Fruit fly (Drosophila melanogaster): Measurements from ENCODE around the gene CG11584.
A peak's percentile ranks its signal among the peaks of the same experiment; 100 is the strongest.

The CG11584 gene

dm6 chrX:14208426-14209208 is 27.8 kb downstream of the CG11584 start (continued):
- TF ChIP-seq CG11696 (GFP tag; IDR thresholded peaks at IDR 0.05) (peak; percentile 94), Myb (GFP tag; optimal IDR thresholded peaks at IDR 0.05) (peak; percentile 1), CG1832 (GFP tag; optimal IDR thresholded peaks at IDR 0.05) (no peak), sqz (GFP tag; optimal IDR thresholded peaks at IDR 0.05) (peak; percentile 57), zf30C (GFP tag; optimal IDR thresholded peaks at IDR 0.05) (no peak), CG11398 (GFP tag; optimal IDR thresholded peaks at IDR 0.05) (peak; percentile 9), CG34422 (GFP tag; IDR thresholded peaks at IDR 0.05) (0 out of 3 replicates have a peak, but pooled peaks have one; percentile 44), NC2α (GFP tag; optimal IDR thresholded peaks at IDR 0.05) (no peak), chm (GFP tag; IDR thresholded peaks at IDR 0.05) (peak; percentile 73), CG8388 (GFP tag; optimal IDR thresholded peaks at IDR 0.05) (peak; percentile 77), CG8924 (tag; optimal IDR thresholded peaks at IDR 0.05) (peak; percentile 46), CG12942 (GFP tag; optimal IDR thresholded peaks at IDR 0.05) (no peak), amos (GFP tag; IDR thresholded peaks at IDR 0.05; ENCODE audit: partially characterized antibody) (no peak), CG2129 (GFP tag; IDR thresholded peaks at IDR 0.05; ENCODE audit: partially characterized antibody) (no peak), zfh2 (GFP tag; optimal IDR thresholded peaks at IDR 0.05) (no peak), bigmax (GFP tag; optimal IDR thresholded peaks at IDR 0.05) (no peak), ftz-f1 (GFP tag; optimal IDR thresholded peaks at IDR 0.05) (no peak), CG15479 (GFP tag; optimal IDR thresholded peaks at IDR 0.05) (peak; percentile 19), ranshi (GFP tag; IDR thresholded peaks at IDR 0.05) (peak; percentile 54), CG14050 (GFP tag; IDR thresholded peaks at IDR 0.05) (peak; percentile 61), chif (GFP tag; optimal IDR thresholded peaks at IDR 0.05) (peak; percentile 7 to 54), ac (GFP tag; optimal IDR thresholded peaks at IDR 0.05) (peak; percentile 22), knrl (GFP tag; IDR thresholded peaks at IDR 0.05; ENCODE audit: partially characterized antibody) (no peak), tin (GFP tag; optimal IDR thresholded peaks at IDR 0.05) (peak; percentile 70), tx (GFP tag; optimal IDR thresholded peaks at IDR 0.05) (no peak), CG7963 (GFP tag; IDR thresholded peaks at IDR 0.05; ENCODE audit: partially characterized antibody) (no peak), CkIIα-i1 (GFP tag; IDR thresholded peaks at IDR 0.05) (no peak), Oaz (GFP tag; IDR thresholded peaks at IDR 0.05) (no peak), CG18011 (GFP tag; optimal IDR thresholded peaks at IDR 0.05) (no peak), gcm (GFP tag; optimal IDR thresholded peaks at IDR 0.05) (peak; percentile 68), CoRest (tag; optimal IDR thresholded peaks at IDR 0.05) (peak; percentile 61), grn (GFP tag; optimal IDR thresholded peaks at IDR 0.05) (peak; percentile 83), nerfin-1 (tag; optimal IDR thresholded peaks at IDR 0.05) (peak; percentile 63), Optix (GFP tag; IDR thresholded peaks at IDR 0.05) (peak; percentile 51; the same call in 1 of the 3 replicates), Hmr (GFP tag; optimal IDR thresholded peaks at IDR 0.05) (no peak), CG12769 (tag; optimal IDR thresholded peaks at IDR 0.05) (peak; percentile 0), crc (GFP tag; optimal IDR thresholded peaks at IDR 0.05) (peak; percentile 1), psq (GFP tag; optimal IDR thresholded peaks at IDR 0.05) (no peak), CG31388 (GFP tag; optimal IDR thresholded peaks at IDR 0.05) (no peak), zen2 (GFP tag; IDR thresholded peaks at IDR 0.05; ENCODE audit: partially characterized antibody) (no peak), lov (optimal IDR thresholded peaks at IDR 0.05) (no peak), lov (GFP tag; IDR thresholded peaks at IDR 0.05) (0 out of 3 replicates have a peak, but pooled peaks have one; percentile 23), CG6272 (GFP tag; IDR thresholded peaks at IDR 0.05) (no peak), CG17912 (GFP tag; optimal IDR thresholded peaks at IDR 0.05) (no peak), hkb (optimal IDR thresholded peaks at IDR 0.05) (no peak), hkb (GFP tag; IDR thresholded peaks at IDR 0.05) (peak; percentile 82), Neu2 (GFP tag; optimal IDR thresholded peaks at IDR 0.05; ENCODE audit: borderline replicate concordance) (no peak), cwo (GFP tag; optimal IDR thresholded peaks at IDR 0.05) (peak; percentile 57), CG3726 (GFP tag; IDR thresholded peaks at IDR 0.05) (no peak)
